Fruit fly (Drosophila melanogaster): ENCODE data around the gene mRpS6.

The mRpS6 gene

dm6 chr3L:4339525-4339924 is 24.8 kb upstream of the mRpS6 start:
- TF ChIP-seq HLH3B (GFP tag; IDR thresholded peaks at IDR 0.05) (0 out of 2 replicates have a peak, but pooled peaks have one; percentile 11), CG6272 (GFP tag; IDR thresholded peaks at IDR 0.05) (no peak), Xrp1 (GFP tag; IDR thresholded peaks at IDR 0.05) (0 out of 2 replicates have a peak, but pooled peaks have one; percentile 23), da (GFP tag; optimal IDR thresholded peaks at IDR 0.05) (no peak), vvl (GFP tag; IDR thresholded peaks at IDR 0.05) (peak; percentile 32; the same call in 1 of the 2 replicates), H15 (GFP tag; IDR thresholded peaks at IDR 0.05) (0 out of 3 replicates have a peak, but pooled peaks have one; percentile 39), CG11504 (tag; optimal IDR thresholded peaks at IDR 0.05) (peak; percentile 11), Ada2b (GFP tag; IDR thresholded peaks at IDR 0.05) (peak; percentile 24; the same call in 1 of the 2 replicates), CG17361 (GFP tag; IDR thresholded peaks at IDR 0.05) (0 out of 3 replicates have a peak, but pooled peaks have one; percentile 9), CG12659 (GFP tag; optimal IDR thresholded peaks at IDR 0.05) (no peak), Drgx (GFP tag; IDR thresholded peaks at IDR 0.05) (peak; percentile 59), ttk (GFP tag; IDR thresholded peaks at IDR 0.05) (peak; percentile 37; the same call in 1 of the 2 replicates), prd (optimal IDR thresholded peaks at IDR 0.05) (no peak), prd (GFP tag; IDR thresholded peaks at IDR 0.05) (peak; percentile 64; the same call in 2 of the 3 replicates), sisA (GFP tag; IDR thresholded peaks at IDR 0.05) (0 out of 2 replicates have a peak, but pooled peaks have one; percentile 12), CG43689 (GFP tag; IDR thresholded peaks at IDR 0.05) (no peak), CG6689 (GFP tag; IDR thresholded peaks at IDR 0.05) (peak; percentile 28; the same call in 1 of the 2 replicates), Med (GFP tag) (peak; percentile 14), lilli (GFP tag; optimal IDR thresholded peaks at IDR 0.05) (no peak), hkb (optimal IDR thresholded peaks at IDR 0.05) (no peak), hkb (GFP tag; IDR thresholded peaks at IDR 0.05) (peak; percentile 51; the same call in 1 of the 2 replicates), Blimp-1 (GFP tag; optimal IDR thresholded peaks at IDR 0.05) (no peak), dmrt99B (tag; optimal IDR thresholded peaks at IDR 0.05) (peak; percentile 0), stc (GFP tag; IDR thresholded peaks at IDR 0.05) (no peak), Aef1 (GFP tag; IDR thresholded peaks at IDR 0.05) (0 out of 3 replicates have a peak, but pooled peaks have one; percentile 12), lmd (GFP tag; IDR thresholded peaks at IDR 0.05) (peak; percentile 25; the same call in 1 of the 2 replicates)

- no peak for TF ChIP-seq HmgZ (tag; optimal IDR thresholded peaks at IDR 0.05)
- 0 out of 4 replicates have a peak, but pooled peaks have one; percentile 26 for TF ChIP-seq chinmo (GFP tag; IDR thresholded peaks at IDR 0.05; ENCODE audit: partially characterized antibody)
Measured at dm6 chr3L:4340227-4340626, 24.1 kb upstream of the mRpS6 start.

- TF ChIP-seq Hr78 (GFP tag; optimal IDR thresholded peaks at IDR 0.05) (peak in 1 of 2 experiments; percentile 58), eve (GFP tag; optimal IDR thresholded peaks at IDR 0.05) (peak in 1 of 2 experiments; percentile 69), CG4707 (GFP tag; optimal IDR thresholded peaks at IDR 0.05) (no peak), CG15601 (tag; optimal IDR thresholded peaks at IDR 0.05) (peak; percentile 47), grn (GFP tag; optimal IDR thresholded peaks at IDR 0.05) (peak; percentile 90), Jarid2 (GFP tag; optimal IDR thresholded peaks at IDR 0.05) (no peak), sqz (GFP tag; optimal IDR thresholded peaks at IDR 0.05) (peak; percentile 41), sd (tag; optimal IDR thresholded peaks at IDR 0.05) (peak; percentile 90)
Measured at dm6 chr3L:4341078-4341477, 23.3 kb upstream of the mRpS6 start.

- peak; percentile 62 for TF ChIP-seq Ets65A (GFP tag)
- TF ChIP-seq CG6654 (GFP tag; optimal IDR thresholded peaks at IDR 0.05), result no peak
- no peak for TF ChIP-seq CG15011 (GFP tag; optimal IDR thresholded peaks at IDR 0.05)
- TF ChIP-seq CTCF (GFP tag; optimal IDR thresholded peaks at IDR 0.05), result no peak
- TF ChIP-seq Neu2 (GFP tag; optimal IDR thresholded peaks at IDR 0.05; ENCODE audit: borderline replicate concordance), result no peak
- TF ChIP-seq gsb (GFP tag; IDR thresholded peaks at IDR 0.05), result no peak
- TF ChIP-seq al (GFP tag; IDR thresholded peaks at IDR 0.05), result no peak
- peak; percentile 9 for TF ChIP-seq CG18262 (tag; optimal IDR thresholded peaks at IDR 0.05)
- TF ChIP-seq Xrp1 (GFP tag; IDR thresholded peaks at IDR 0.05), result no peak
- TF ChIP-seq bsh (GFP tag; optimal IDR thresholded peaks at IDR 0.05), result peak in 1 of 2 experiments; percentile 60
- no peak for TF ChIP-seq ranshi (GFP tag; IDR thresholded peaks at IDR 0.05)
- no peak for TF ChIP-seq Gug (GFP tag; IDR thresholded peaks at IDR 0.05)
- TF ChIP-seq CG8944 (GFP tag; optimal IDR thresholded peaks at IDR 0.05), result no peak
- no peak for TF ChIP-seq Spps (tag; optimal IDR thresholded peaks at IDR 0.05)
- no peak for TF ChIP-seq CG12299 (tag; optimal IDR thresholded peaks at IDR 0.05)
Measured at dm6 chr3L:4346379-4346778, 18.0 kb upstream of the mRpS6 start.
